Fruit fly (Drosophila melanogaster): ENCODE results near the gene CG33061.
A peak's percentile ranks its signal among the peaks of the same experiment; 100 is the strongest.

Gene CG33061

dm6 chr3L:16377768-16378764, 48.5 kb downstream of the CG33061 start, which contains the start of gene roq (continued):
- TF ChIP-seq CG6791 (GFP tag; IDR thresholded peaks at IDR 0.05; ENCODE audit: partially characterized antibody) (peak; percentile 64; the same call in 2 of the 3 replicates), Pdp1 (GFP tag; optimal IDR thresholded peaks at IDR 0.05) (peak in 1 of 2 experiments; percentile 65), CG6813 (GFP tag; optimal IDR thresholded peaks at IDR 0.05) (no peak), CG12071 (GFP tag; optimal IDR thresholded peaks at IDR 0.05) (no peak), CG33557 (GFP tag; optimal IDR thresholded peaks at IDR 0.05) (peak; percentile 26), twi (tag; optimal IDR thresholded peaks at IDR 0.05) (peak; percentile 4), CG17568 (GFP tag; optimal IDR thresholded peaks at IDR 0.05) (no peak), CG12299 (tag; optimal IDR thresholded peaks at IDR 0.05) (peak; percentile 1), YL-1 (GFP tag; optimal IDR thresholded peaks at IDR 0.05) (peak; percentile 66), CTCF (GFP tag; optimal IDR thresholded peaks at IDR 0.05) (peak; percentile 28), gt (GFP tag; IDR thresholded peaks at IDR 0.05) (no peak), CG11695 (GFP tag; IDR thresholded peaks at IDR 0.05) (no peak), CG31365 (tag; optimal IDR thresholded peaks at IDR 0.05) (peak; percentile 97), trh (GFP tag; optimal IDR thresholded peaks at IDR 0.05) (no peak), Drgx (GFP tag; IDR thresholded peaks at IDR 0.05) (no peak), CG4854 (GFP tag; optimal IDR thresholded peaks at IDR 0.05) (no peak), hkb (optimal IDR thresholded peaks at IDR 0.05) (no peak), hkb (GFP tag; IDR thresholded peaks at IDR 0.05) (no peak), CG17186 (GFP tag; optimal IDR thresholded peaks at IDR 0.05) (peak; percentile 67), CG15514 (GFP tag; optimal IDR thresholded peaks at IDR 0.05) (peak; percentile 53), CG6654 (GFP tag; optimal IDR thresholded peaks at IDR 0.05) (no peak), slp2 (GFP tag; optimal IDR thresholded peaks at IDR 0.05) (no peak), her (GFP tag; optimal IDR thresholded peaks at IDR 0.05) (no peak), CG12155 (GFP tag; optimal IDR thresholded peaks at IDR 0.05) (no peak), ranshi (GFP tag; IDR thresholded peaks at IDR 0.05) (no peak), Sry-δ (GFP tag; optimal IDR thresholded peaks at IDR 0.05) (peak; percentile 74), C15 (GFP tag; IDR thresholded peaks at IDR 0.05) (no peak), CG3995 (GFP tag; optimal IDR thresholded peaks at IDR 0.05) (no peak), gsb (GFP tag; IDR thresholded peaks at IDR 0.05) (no peak), CG7357 (GFP tag; IDR thresholded peaks at IDR 0.05) (no peak), dan (GFP tag; IDR thresholded peaks at IDR 0.05) (no peak), jigr1 (GFP tag; IDR thresholded peaks at IDR 0.05) (no peak), pho (GFP tag; optimal IDR thresholded peaks at IDR 0.05) (no peak), Nf-YB (GFP tag; optimal IDR thresholded peaks at IDR 0.05) (no peak), CG12744 (GFP tag; optimal IDR thresholded peaks at IDR 0.05) (no peak), CG18599 (GFP tag; optimal IDR thresholded peaks at IDR 0.05) (no peak), NC2α (GFP tag; optimal IDR thresholded peaks at IDR 0.05) (no peak), CG9797 (GFP tag; optimal IDR thresholded peaks at IDR 0.05) (peak; percentile 95), dysf (GFP tag; IDR thresholded peaks at IDR 0.05) (no peak), Blimp-1 (GFP tag; optimal IDR thresholded peaks at IDR 0.05) (peak; percentile 92), tx (GFP tag; optimal IDR thresholded peaks at IDR 0.05) (no peak), CG17328 (GFP tag; IDR thresholded peaks at IDR 0.05) (no peak), CG2875 (GFP tag; optimal IDR thresholded peaks at IDR 0.05) (no peak), CG11504 (tag; optimal IDR thresholded peaks at IDR 0.05) (no peak), Atf6 (GFP tag; IDR thresholded peaks at IDR 0.05) (peak; percentile 22; the same call in 1 of the 2 replicates), ap (GFP tag; IDR thresholded peaks at IDR 0.05) (no peak), klu (GFP tag; IDR thresholded peaks at IDR 0.05) (no peak), ac (GFP tag; optimal IDR thresholded peaks at IDR 0.05) (no peak), chinmo (GFP tag; IDR thresholded peaks at IDR 0.05; ENCODE audit: partially characterized antibody) (peak; percentile 72; the same call in 3 of the 4 replicates)
